Worm (Caenorhabditis elegans) whole organism, late embryonic: ENCODE data around the gene scl-1.

Experiments used
- C38D4.7 ChIP-seq: fragments of 200-800 bp; sonication (Bioruptor generic); optimal IDR thresholded peaks from 2 replicates; lab custom pipeline; 2018; ENCODE audit warnings: mild to moderate bottlenecking, missing genetic modification characterization, moderate library complexity, missing compliant biosample characterization
- F13H6.1 ChIP-seq: sonication (generic microtip); optimal IDR thresholded peaks from 2 replicates; lab custom pipeline; 2016; ENCODE audit warnings: missing genetic modification characterization, missing compliant biosample characterization
- K02D7.2 ChIP-seq: sonication (generic microtip); optimal IDR thresholded peaks from 2 replicates; lab custom pipeline; 2017; ENCODE audit warnings: mild to moderate bottlenecking, missing genetic modification characterization, missing compliant biosample characterization
- T23F11.4 ChIP-seq: fragments of 200-800 bp; sonication (Bioruptor generic); optimal IDR thresholded peaks from 2 replicates; lab custom pipeline; 2018; ENCODE audit warnings: mild to moderate bottlenecking, missing genetic modification characterization, missing compliant biosample characterization
- ama-1 ChIP-seq: fragments of 150-350 bp; optimal IDR thresholded peaks from 2 replicates; lab custom pipeline; 2014
- ceh-18 ChIP-seq: sonication (generic microtip); optimal IDR thresholded peaks from 2 replicates; lab custom pipeline; 2016; ENCODE audit warnings: missing genetic modification characterization, missing compliant biosample characterization
- ceh-19 ChIP-seq: fragments of 200-800 bp; sonication (Bioruptor generic); optimal IDR thresholded peaks from 2 replicates; lab custom pipeline; 2018; ENCODE audit warnings: mild to moderate bottlenecking, missing genetic modification characterization, missing compliant biosample characterization
- ceh-22 ChIP-seq: sonication (generic microtip); optimal IDR thresholded peaks from 2 replicates; lab custom pipeline; 2017; ENCODE audit warnings: missing biosample characterization, missing genetic modification characterization
- ceh-30 ChIP-seq: fragments of 150-350 bp; optimal IDR thresholded peaks from 2 replicates; lab custom pipeline; 2014; ENCODE audit warnings: missing biosample characterization, missing genetic modification characterization
- ceh-31 ChIP-seq: sonication (generic microtip); optimal IDR thresholded peaks from 2 replicates; lab custom pipeline; 2016; ENCODE audit warnings: missing genetic modification characterization, missing compliant biosample characterization
- ceh-34 ChIP-seq: sonication (generic microtip); optimal IDR thresholded peaks from 2 replicates; lab custom pipeline; 2016; ENCODE audit warnings: mild to moderate bottlenecking, missing genetic modification characterization, missing compliant biosample characterization
- ceh-45 ChIP-seq: fragments of 200-800 bp; sonication (Bioruptor generic); IDR thresholded peaks from 2 replicates; pipeline ENCODE4 v1.3.6; 2022; ENCODE audit warnings: missing genetic modification reagents, missing genetic modification characterization, missing compliant biosample characterization
- ceh-48 ChIP-seq: sonication (generic microtip); optimal IDR thresholded peaks from 2 replicates; lab custom pipeline; 2016; ENCODE audit warnings: missing genetic modification characterization, inconsistent platforms, missing compliant biosample characterization
- ceh-9 ChIP-seq: sonication (generic microtip); optimal IDR thresholded peaks from 2 replicates; lab custom pipeline; 2016; ENCODE audit warnings: mild to moderate bottlenecking, missing genetic modification characterization, inconsistent platforms, missing compliant biosample characterization
- che-1 ChIP-seq: sonication (generic microtip); optimal IDR thresholded peaks from 2 replicates; lab custom pipeline; 2016; ENCODE audit warnings: mild to moderate bottlenecking, missing genetic modification characterization, missing compliant biosample characterization
- dmd-4 ChIP-seq: sonication (generic microtip); optimal IDR thresholded peaks from 2 replicates; lab custom pipeline; 2016; ENCODE audit warnings: borderline replicate concordance, missing genetic modification characterization, missing compliant biosample characterization
- elt-2 ChIP-seq: sonication (generic microtip); optimal IDR thresholded peaks from 2 replicates; lab custom pipeline; 2016; ENCODE audit warnings: missing genetic modification reagents, missing genetic modification characterization, missing compliant biosample characterization
- eyg-1 ChIP-seq: sonication (generic microtip); optimal IDR thresholded peaks from 2 replicates; lab custom pipeline; 2016; ENCODE audit warnings: missing genotype, missing genetic modification characterization, missing compliant biosample characterization
- gmeb-2 ChIP-seq: sonication (generic microtip); optimal IDR thresholded peaks from 2 replicates; lab custom pipeline; 2016; ENCODE audit warnings: missing genetic modification characterization, inconsistent platforms, missing compliant biosample characterization
- hlh-13 ChIP-seq: fragments of 200-800 bp; sonication (Bioruptor generic); optimal IDR thresholded peaks from 2 replicates; lab custom pipeline; 2018; ENCODE audit warnings: mild to moderate bottlenecking, missing genetic modification characterization, missing compliant biosample characterization
- lim-6 ChIP-seq: sonication (generic microtip); optimal IDR thresholded peaks from 2 replicates; lab custom pipeline; 2016; ENCODE audit warnings: missing genetic modification characterization, missing compliant biosample characterization
- madf-2 ChIP-seq: sonication (generic microtip); optimal IDR thresholded peaks from 2 replicates; lab custom pipeline; 2017; ENCODE audit warnings: missing genetic modification characterization, missing compliant biosample characterization
- nfya-1 ChIP-seq: sonication (generic microtip); optimal IDR thresholded peaks from 2 replicates; lab custom pipeline; 2017; ENCODE audit warnings: missing genetic modification characterization, mild to moderate bottlenecking, missing compliant biosample characterization, antibody characterized with exemption, moderate library complexity
- nhr-11 ChIP-seq: fragments of 150-350 bp; optimal IDR thresholded peaks from 2 replicates; lab custom pipeline; 2014; ENCODE audit warnings: missing biosample characterization, missing genetic modification characterization
- nhr-232 ChIP-seq: sonication (generic microtip); optimal IDR thresholded peaks from 2 replicates; lab custom pipeline; 2016; ENCODE audit warnings: missing genetic modification characterization, missing compliant biosample characterization
- pag-3 ChIP-seq: sonication (generic microtip); optimal IDR thresholded peaks from 2 replicates; lab custom pipeline; 2016; ENCODE audit warnings: missing compliant biosample characterization, missing genetic modification characterization, borderline replicate concordance
- pax-1 ChIP-seq: fragments of 150-350 bp; optimal IDR thresholded peaks from 2 replicates; lab custom pipeline; 2014; ENCODE audit warnings: missing biosample characterization, missing genetic modification characterization
- pha-4 ChIP-seq: fragments of 150-350 bp; optimal IDR thresholded peaks from 2 replicates; lab custom pipeline; 2018; ENCODE audit warnings: missing biosample characterization, missing genetic modification reagents, missing genetic modification characterization
- sdc-2 ChIP-seq: sonication (generic microtip); optimal IDR thresholded peaks from 2 replicates; lab custom pipeline; 2016; ENCODE audit warnings: missing genotype, missing genetic modification characterization, missing compliant biosample characterization
- syd-9 ChIP-seq: sonication (generic microtip); optimal IDR thresholded peaks from 2 replicates; lab custom pipeline; 2016; ENCODE audit warnings: mild to moderate bottlenecking, missing genetic modification characterization, moderate library complexity, missing compliant biosample characterization
- tbx-2 ChIP-seq: sonication (generic microtip); optimal IDR thresholded peaks from 2 replicates; lab custom pipeline; 2016; ENCODE audit warnings: missing genetic modification characterization, missing compliant biosample characterization
- tbx-7 ChIP-seq: sonication (generic microtip); optimal IDR thresholded peaks from 2 replicates; lab custom pipeline; 2016; ENCODE audit warnings: missing genotype, missing genetic modification characterization, missing compliant biosample characterization
- ttx-3 ChIP-seq: sonication (generic microtip); optimal IDR thresholded peaks from 2 replicates; lab custom pipeline; 2016; ENCODE audit warnings: missing genetic modification reagents, missing genetic modification characterization, missing compliant biosample characterization
- ztf-16 ChIP-seq: sonication (generic microtip); optimal IDR thresholded peaks from 2 replicates; lab custom pipeline; 2017; ENCODE audit warnings: missing genetic modification characterization, missing compliant biosample characterization

The scl-1 gene

DNA sequence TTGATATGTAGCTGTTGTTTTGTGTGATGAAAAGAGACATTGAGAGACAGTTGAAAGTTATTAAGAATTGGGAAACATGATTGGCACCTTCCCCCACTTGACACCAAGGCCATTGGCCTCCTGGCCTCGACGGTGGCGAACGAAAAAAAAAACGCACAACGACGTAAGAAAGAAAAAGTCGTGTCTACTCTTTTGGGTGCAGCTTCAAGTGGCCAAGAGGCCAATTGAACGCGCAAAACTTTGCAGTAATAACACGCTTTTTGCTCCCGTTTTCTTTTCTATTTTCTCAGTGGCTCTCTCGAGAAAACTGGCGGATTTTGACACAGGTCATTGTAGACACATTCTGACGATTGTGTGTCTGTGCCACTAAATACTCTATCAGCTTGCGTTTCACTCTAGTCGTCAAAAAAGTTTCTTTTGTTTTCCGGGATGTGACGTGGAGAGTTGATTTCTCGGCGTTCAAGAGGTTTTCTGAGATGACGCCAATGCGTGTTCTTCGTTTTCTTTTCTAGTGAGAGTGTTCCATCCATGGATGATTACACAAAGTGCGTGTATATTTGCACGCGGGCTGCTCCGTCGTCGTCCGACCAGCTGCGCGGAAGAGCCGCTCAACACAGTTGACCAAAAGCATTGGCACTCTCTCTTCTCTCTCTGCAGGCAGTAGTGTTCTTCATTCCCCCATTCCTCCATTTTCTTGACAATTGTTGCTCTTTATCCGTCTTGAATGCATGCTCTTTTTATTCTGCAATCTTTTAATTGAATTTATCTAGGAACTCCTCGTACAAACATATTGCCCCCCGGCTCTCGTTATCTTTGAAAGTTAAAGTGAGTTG is 25.4 kb upstream of the scl-1 start:
- TF ChIP-seq C38D4.7 (no peak), ttx-3 (tag; lab: Kevin White, UChicago) (no peak), gmeb-2 (tag; lab: Kevin White, UChicago) (no peak), che-1 (tag; lab: Kevin White, UChicago) (peak; percentile 3), elt-2 (tag; lab: Kevin White, UChicago) (peak; percentile 7), ceh-31 (tag; lab: Kevin White, UChicago) (peak; percentile 15), nfya-1 (tag; lab: Kevin White, UChicago) (no peak), tbx-2 (peak; percentile 42), ama-1 (lab: Kevin White, UChicago) (peak; percentile 19)

DNA sequence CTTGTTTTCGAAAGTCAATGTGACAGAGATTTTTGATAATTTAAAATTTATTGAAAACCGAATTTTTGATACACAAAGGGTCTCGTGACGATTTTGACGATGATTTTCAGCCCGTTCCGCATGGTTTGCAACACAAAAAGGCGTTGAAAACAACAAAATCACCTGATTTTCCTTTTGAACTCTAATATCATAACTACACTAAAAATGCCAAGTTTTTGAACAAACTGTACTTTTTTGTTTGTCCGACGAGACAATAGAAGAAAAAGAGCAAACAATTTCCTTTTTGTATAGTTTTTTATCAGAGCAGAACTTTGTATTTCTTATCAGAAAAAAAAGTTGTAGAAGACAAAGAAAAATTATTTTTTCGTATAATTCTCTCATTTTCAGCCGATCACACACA is 24.0 kb upstream of the scl-1 start:
- TF ChIP-seq lim-6 (no peak), ceh-19 (no peak)

ce11 chrIV:13033516-13033915 is 22.6 kb upstream of the scl-1 start:
- no peak for TF ChIP-seq pax-1 (tag; lab: Kevin White, UChicago)
- TF ChIP-seq ceh-34 = no peak
- TF ChIP-seq elt-2 (tag; lab: Kevin White, UChicago) = no peak
- no peak for TF ChIP-seq hlh-13 (GFP tag; lab: Kevin White, UChicago)
- TF ChIP-seq nhr-11 = no peak
- TF ChIP-seq nfya-1 (tag; lab: Kevin White, UChicago) = no peak
- no peak for TF ChIP-seq ceh-18 (tag; lab: Kevin White, UChicago)
- no peak for TF ChIP-seq ceh-45 (GFP tag; lab: Robert Waterston, UW)
- no peak for TF ChIP-seq T23F11.4 (GFP tag; lab: Kevin White, UChicago)
- no peak for TF ChIP-seq ceh-22 (tag; lab: Kevin White, UChicago)
- no peak for TF ChIP-seq ttx-3 (tag; lab: Kevin White, UChicago)
- no peak for TF ChIP-seq eyg-1 (tag; lab: Kevin White, UChicago)

ce11 chrIV:13035302-13035701 is 20.8 kb upstream of the scl-1 start:
- TF ChIP-seq pag-3 (tag; lab: Kevin White, UChicago) (no peak), madf-2 (tag; lab: Kevin White, UChicago) (no peak), ceh-45 (GFP tag; lab: Robert Waterston, UW) (no peak), ceh-48 (no peak), ceh-30 (tag; lab: Kevin White, UChicago) (no peak), F13H6.1 (tag; lab: Kevin White, UChicago) (no peak), nhr-232 (tag; lab: Kevin White, UChicago) (no peak), eyg-1 (tag; lab: Kevin White, UChicago) (no peak), che-1 (tag; lab: Kevin White, UChicago) (no peak)

ce11 chrIV:13036835-13037234 is 19.3 kb upstream of the scl-1 start:
- no peak for TF ChIP-seq tbx-7 (tag; lab: Kevin White, UChicago)
- TF ChIP-seq syd-9 (tag; lab: Kevin White, UChicago) = no peak
- no peak for TF ChIP-seq dmd-4
- TF ChIP-seq hlh-13 (GFP tag; lab: Kevin White, UChicago) = no peak
- TF ChIP-seq ztf-16 (tag; lab: Kevin White, UChicago) = no peak
- TF ChIP-seq pha-4 = no peak
- no peak for TF ChIP-seq madf-2 (tag; lab: Kevin White, UChicago)
- TF ChIP-seq nhr-232 (tag; lab: Kevin White, UChicago) = no peak
- no peak for TF ChIP-seq che-1 (tag; lab: Kevin White, UChicago)
- no peak for TF ChIP-seq ceh-9 (tag; lab: Kevin White, UChicago)
- no peak for TF ChIP-seq K02D7.2 (tag; lab: Kevin White, UChicago)
- no peak for TF ChIP-seq ceh-34
- TF ChIP-seq sdc-2 = no peak
